Worm (Caenorhabditis elegans): ENCODE results near the gene cutl-17.

Gene cutl-17

ce11 chrIV:9459224-9459781 is 2.0 kb upstream of the cutl-17 start, which contains the start of gene copb-2:
Gene copb-2, plus strand, starts transcription at chrIV:9459731.
- no peak for TF ChIP-seq unc-62 (GFP tag; optimal IDR thresholded peaks at IDR 0.05)

- no peak for TF ChIP-seq unc-62 (GFP tag; optimal IDR thresholded peaks at IDR 0.05)
Observed at ce11 chrIV:9451816-9452215, 5.5 kb downstream of the cutl-17 start.

DNA sequence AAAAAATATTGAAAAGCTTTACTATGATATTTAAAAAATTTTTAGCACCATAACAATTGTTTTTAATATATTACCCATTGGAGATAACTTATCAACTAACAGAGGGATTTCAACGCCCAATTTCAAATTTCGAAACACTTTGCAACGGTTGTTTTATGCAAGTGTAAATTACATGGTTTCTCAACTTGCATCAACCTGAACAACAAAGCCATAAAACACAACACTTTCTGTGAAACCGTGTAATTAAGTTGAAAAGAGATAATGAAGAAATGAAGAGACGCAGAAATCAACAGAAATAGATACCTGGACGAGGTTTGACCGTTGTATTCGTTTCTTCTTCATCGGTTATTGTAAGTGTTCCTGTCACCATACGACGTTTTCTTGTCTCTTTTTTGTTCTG is 6.9 kb downstream of the cutl-17 start, which contains the start of gene cpin-1:
Gene cpin-1, plus strand, starts transcription at position 301 of the 400 bp plus-strand sequence.
- no peak for TF ChIP-seq unc-62 (GFP tag; optimal IDR thresholded peaks at IDR 0.05)

- no peak for TF ChIP-seq unc-62 (GFP tag; optimal IDR thresholded peaks at IDR 0.05)
Observed at ce11 chrIV:9447209-9447608, 10.1 kb downstream of the cutl-17 start, which contains the start of gene hsp-12.6. Gene hsp-12.6, minus strand, starts transcription at chrIV:9447228.

ce11 chrIV:9445407-9445806 is 11.9 kb downstream of the cutl-17 start, which contains the start of gene hsp-12.3:
Gene hsp-12.3, minus strand, starts transcription at chrIV:9445507.
- no peak for TF ChIP-seq unc-62 (GFP tag; optimal IDR thresholded peaks at IDR 0.05)

- no peak for TF ChIP-seq unc-62 (GFP tag; optimal IDR thresholded peaks at IDR 0.05)
Observed at ce11 chrIV:9444417-9445026, 12.8 kb downstream of the cutl-17 start.

DNA sequence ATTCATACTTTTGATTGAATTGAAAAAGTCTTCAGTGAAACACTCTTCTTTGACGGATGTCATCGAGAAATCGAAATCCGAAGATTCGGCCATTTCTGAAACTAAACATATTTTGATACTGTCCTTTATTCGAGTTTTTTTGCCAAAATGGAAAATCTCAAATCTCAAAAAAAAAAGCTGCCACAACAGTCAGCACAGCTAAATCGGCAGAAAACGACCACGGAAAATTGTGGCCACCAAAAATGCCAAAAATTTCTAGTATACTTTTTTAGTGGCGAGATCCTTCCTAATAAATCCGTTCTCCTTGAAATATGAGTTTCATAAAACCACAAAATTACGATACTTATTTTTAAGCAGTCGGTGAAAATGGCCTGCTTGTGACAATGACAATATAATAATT is 13.4 kb downstream of the cutl-17 start, which contains the start of gene F38E11.9:
Gene F38E11.9, minus strand, starts transcription at position 101 of the 400 bp plus-strand sequence.
- TF ChIP-seq unc-62 (GFP tag; optimal IDR thresholded peaks at IDR 0.05), result no peak

DNA sequence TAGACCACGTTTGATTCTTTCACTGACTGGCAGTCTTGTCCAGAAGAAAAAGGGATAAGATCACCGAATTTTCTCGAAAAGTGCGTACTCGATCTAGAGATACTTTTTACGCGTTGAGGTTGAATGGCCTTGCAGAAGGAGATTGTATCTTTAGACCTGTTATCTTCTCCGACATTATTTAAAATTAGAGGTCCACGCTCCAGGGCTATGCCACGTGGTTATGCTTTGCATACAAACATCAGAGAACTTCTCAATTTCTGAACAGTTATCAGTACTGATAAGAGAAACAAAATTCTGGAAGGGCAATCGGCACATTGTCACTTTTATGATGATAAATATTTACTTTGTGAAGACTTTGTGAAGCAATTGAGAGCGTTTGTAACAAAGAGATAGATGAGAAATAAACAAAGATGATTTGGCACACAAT is 15.2 kb downstream of the cutl-17 start:
- no peak for TF ChIP-seq unc-62 (GFP tag; optimal IDR thresholded peaks at IDR 0.05)

ce11 chrIV:9441391-9441790 is 15.9 kb downstream of the cutl-17 start:
- no peak for TF ChIP-seq unc-62 (GFP tag; optimal IDR thresholded peaks at IDR 0.05)

DNA sequence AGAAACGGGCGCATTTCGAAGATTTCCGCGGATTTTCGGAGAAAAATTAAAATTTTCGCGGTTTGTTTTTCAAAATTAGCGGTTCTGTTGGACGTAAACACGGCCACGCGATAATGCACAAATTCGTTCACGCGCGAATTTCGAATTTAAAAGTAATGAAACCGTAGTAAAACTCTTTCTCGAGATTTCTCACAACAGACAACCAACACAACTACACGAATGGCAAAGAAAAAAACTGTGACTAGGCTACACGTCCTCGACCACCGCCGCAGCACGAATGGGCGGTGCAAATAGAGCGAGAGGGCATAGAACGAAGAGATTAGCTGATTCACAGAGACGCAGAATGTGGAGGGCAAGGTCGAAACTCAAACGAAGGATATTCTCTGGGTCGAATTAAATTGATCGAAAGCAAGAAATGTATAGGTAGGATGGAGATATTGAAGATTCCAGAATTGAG is 16.4 kb downstream of the cutl-17 start, which contains the start of gene idh-1:
Gene idh-1, minus strand, starts transcription at position 228 of the 457 bp plus-strand sequence.
- TF ChIP-seq unc-62 (GFP tag; optimal IDR thresholded peaks at IDR 0.05), result no peak

ce11 chrIV:9438753-9439152 is 18.5 kb downstream of the cutl-17 start:
- no peak for TF ChIP-seq unc-62 (GFP tag; optimal IDR thresholded peaks at IDR 0.05)

- no peak for TF ChIP-seq unc-62 (GFP tag; optimal IDR thresholded peaks at IDR 0.05)
Observed at ce11 chrIV:9432327-9432726, 25.0 kb downstream of the cutl-17 start.

ce11 chrIV:9427959-9428358 is 29.3 kb downstream of the cutl-17 start, which contains the start of gene F59B8.1:
Gene F59B8.1, plus strand, starts transcription at chrIV:9428259.
- TF ChIP-seq unc-62 (GFP tag; optimal IDR thresholded peaks at IDR 0.05), result no peak

DNA sequence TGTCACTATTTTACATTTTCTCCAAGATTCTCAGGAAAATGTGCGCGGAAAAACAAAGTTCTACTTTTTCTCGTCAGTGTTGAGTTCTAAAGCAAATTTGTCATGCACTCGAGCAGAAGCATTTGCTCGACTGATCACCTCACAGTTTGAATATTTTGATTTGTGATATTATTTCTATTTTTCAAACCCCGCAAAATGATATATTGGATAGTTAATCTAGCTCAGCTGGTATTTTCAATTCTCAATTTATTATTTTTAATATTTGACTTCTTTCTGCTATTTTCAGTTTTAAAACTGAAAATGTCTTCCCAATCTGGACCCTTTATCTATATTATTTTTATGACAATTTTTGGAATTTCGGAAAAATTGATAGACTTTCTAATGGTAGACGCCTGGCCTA is 34.2 kb downstream of the cutl-17 start, which contains the start of gene srxa-2:
Gene srxa-2, plus strand, starts transcription at position 301 of the 400 bp plus-strand sequence.
- no peak for TF ChIP-seq unc-62 (GFP tag; optimal IDR thresholded peaks at IDR 0.05)

DNA sequence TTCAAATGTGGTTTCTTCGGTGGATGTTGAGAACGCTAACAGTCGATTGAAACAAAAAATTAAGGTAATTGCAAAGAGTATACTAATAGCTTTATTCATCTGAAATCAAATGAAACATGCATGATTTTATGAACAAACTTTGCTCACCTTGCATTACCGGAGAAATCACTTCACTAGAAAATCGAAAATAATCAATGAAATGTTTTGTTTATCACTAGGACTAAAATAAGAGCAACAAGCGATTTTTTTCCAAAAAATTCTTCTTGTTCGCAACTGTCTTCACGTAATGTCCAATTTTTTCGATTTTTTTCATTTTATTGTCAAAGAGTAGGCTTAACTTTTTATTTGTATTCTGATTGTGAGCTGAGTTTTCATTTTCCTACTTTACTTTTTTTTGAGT is 34.9 kb downstream of the cutl-17 start, which contains the start of gene F56D5.9:
Gene F56D5.9, minus strand, starts transcription at position 101 of the 400 bp plus-strand sequence.
- no peak for TF ChIP-seq unc-62 (GFP tag; optimal IDR thresholded peaks at IDR 0.05)

DNA sequence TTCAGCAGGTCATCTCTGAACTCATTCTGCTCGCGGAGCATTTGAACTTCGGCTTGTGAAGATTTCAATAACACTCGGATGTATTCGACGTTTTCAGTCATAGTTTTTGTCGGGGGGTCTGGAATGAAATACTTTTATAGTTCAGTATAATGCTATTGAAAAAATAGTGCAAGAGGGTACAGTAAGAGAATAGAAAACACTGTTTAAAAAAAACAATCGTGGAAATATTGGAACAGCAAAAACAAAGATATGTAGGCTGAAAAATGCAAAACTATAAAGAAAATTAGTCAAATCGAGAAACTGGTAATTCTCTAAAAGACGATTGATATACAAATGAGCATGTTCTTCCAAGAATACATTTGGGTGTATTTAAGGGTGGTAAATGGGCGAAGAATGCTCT is 49.3 kb downstream of the cutl-17 start, which contains the start of gene F56D5.5:
Gene F56D5.5, minus strand, starts transcription at position 101 of the 400 bp plus-strand sequence.
- TF ChIP-seq unc-62 (GFP tag; optimal IDR thresholded peaks at IDR 0.05), result no peak
